Fruit fly (Drosophila melanogaster): ENCODE results near the gene CG5984.

Gene CG5984

dm6 chr3R:27208724-27209343 is 39.0 kb downstream of the CG5984 start (continued):
- TF ChIP-seq fd96Cb (tag; optimal IDR thresholded peaks at IDR 0.05) (peak; percentile 0), vfl (GFP tag; optimal IDR thresholded peaks at IDR 0.05) (no peak), gro (GFP tag; optimal IDR thresholded peaks at IDR 0.05) (no peak), CG6175 (GFP tag; IDR thresholded peaks at IDR 0.05) (no peak), Taf1 (GFP tag; IDR thresholded peaks at IDR 0.05) (no peak), Dek (tag; optimal IDR thresholded peaks at IDR 0.05) (no peak), dm (GFP tag; optimal IDR thresholded peaks at IDR 0.05) (peak; percentile 7), danr (GFP tag; IDR thresholded peaks at IDR 0.05) (no peak), CG2678 (tag; optimal IDR thresholded peaks at IDR 0.05) (peak; percentile 68), CG32532 (GFP tag; IDR thresholded peaks at IDR 0.05) (peak; percentile 38; the same call in 1 of the 2 replicates), chn (GFP tag; optimal IDR thresholded peaks at IDR 0.05) (no peak), Sin3A (optimal IDR thresholded peaks at IDR 0.05) (no peak), sens (GFP tag) (peak; percentile 86), CG34422 (GFP tag; IDR thresholded peaks at IDR 0.05) (no peak), gt (GFP tag; IDR thresholded peaks at IDR 0.05) (no peak), CG1832 (GFP tag; optimal IDR thresholded peaks at IDR 0.05) (no peak), Rx (GFP tag; IDR thresholded peaks at IDR 0.05) (no peak), NK7.1 (GFP tag; optimal IDR thresholded peaks at IDR 0.05) (peak; percentile 27), Aef1 (GFP tag; IDR thresholded peaks at IDR 0.05) (no peak), ara (GFP tag; IDR thresholded peaks at IDR 0.05) (peak; percentile 69), az2 (GFP tag; optimal IDR thresholded peaks at IDR 0.05) (no peak), Ssrp (tag; optimal IDR thresholded peaks at IDR 0.05) (no peak), mam (GFP tag; optimal IDR thresholded peaks at IDR 0.05) (no peak), CG18764 (GFP tag; optimal IDR thresholded peaks at IDR 0.05) (no peak), CG6254 (GFP tag; optimal IDR thresholded peaks at IDR 0.05) (no peak), hth (optimal IDR thresholded peaks at IDR 0.05) (no peak), CG9817 (tag; optimal IDR thresholded peaks at IDR 0.05) (no peak), CG4820 (GFP tag; optimal IDR thresholded peaks at IDR 0.05) (no peak), CG10147 (GFP tag; optimal IDR thresholded peaks at IDR 0.05) (no peak), Pdp1 (GFP tag; optimal IDR thresholded peaks at IDR 0.05) (peak; percentile 2 to 25), Myb (GFP tag; optimal IDR thresholded peaks at IDR 0.05) (no peak), sisA (GFP tag; IDR thresholded peaks at IDR 0.05) (no peak), CG6813 (GFP tag; optimal IDR thresholded peaks at IDR 0.05) (peak; percentile 57), H15 (GFP tag; IDR thresholded peaks at IDR 0.05) (no peak), Sry-β (GFP tag; optimal IDR thresholded peaks at IDR 0.05) (no peak), CG12744 (GFP tag; optimal IDR thresholded peaks at IDR 0.05) (no peak), ranshi (GFP tag; IDR thresholded peaks at IDR 0.05) (0 out of 2 replicates have a peak, but pooled peaks have one; percentile 43), kay (GFP tag; optimal IDR thresholded peaks at IDR 0.05) (no peak), CG12391 (tag; optimal IDR thresholded peaks at IDR 0.05) (peak; percentile 6), gfzf (GFP tag; optimal IDR thresholded peaks at IDR 0.05) (no peak), CG5180 (GFP tag; optimal IDR thresholded peaks at IDR 0.05) (peak; percentile 49), Six4 (GFP tag; optimal IDR thresholded peaks at IDR 0.05) (no peak), CG11560 (tag; IDR thresholded peaks at IDR 0.05) (no peak), CG9932 (GFP tag; IDR thresholded peaks at IDR 0.05) (peak; percentile 42; the same call in 1 of the 2 replicates), Bdp1 (GFP tag; optimal IDR thresholded peaks at IDR 0.05) (no peak), HHEX (GFP tag; optimal IDR thresholded peaks at IDR 0.05) (peak; percentile 46), Meics (GFP tag; optimal IDR thresholded peaks at IDR 0.05) (peak; percentile 35), Hr39 (optimal IDR thresholded peaks at IDR 0.05) (no peak), CG16813 (GFP tag; IDR thresholded peaks at IDR 0.05; ENCODE audit: partially characterized antibody) (no peak), CG11398 (GFP tag; optimal IDR thresholded peaks at IDR 0.05) (no peak), CG7357 (GFP tag; IDR thresholded peaks at IDR 0.05) (no peak), Hmx (GFP tag; optimal IDR thresholded peaks at IDR 0.05) (no peak)
